Worm (Caenorhabditis elegans) whole organism, L4 larva: ENCODE results near the gene mapk-15.

Source experiments
- Y5F2A.4 ChIP-seq: fragments of 200-800 bp; sonication (Bioruptor generic); optimal IDR thresholded peaks from 2 replicates; lab custom pipeline; 2018; ENCODE audit warnings: mild to moderate bottlenecking, missing genetic modification characterization, missing compliant biosample characterization
- aly-2 ChIP-seq: sonication (generic microtip); optimal IDR thresholded peaks from 2 replicates; lab custom pipeline; 2018; ENCODE audit warnings: missing biosample characterization, missing genetic modification characterization
- duxl-1 ChIP-seq: sonication (generic microtip); optimal IDR thresholded peaks from 2 replicates; lab custom pipeline; 2016; ENCODE audit warnings: mild to moderate bottlenecking, missing genetic modification characterization, moderate library complexity, missing compliant biosample characterization; ENCODE audit not compliant: poor library complexity
- egl-43 ChIP-seq: fragments of 200-800 bp; sonication (Bioruptor generic); IDR thresholded peaks from 2 replicates; pipeline ENCODE4 v1.3.6; 2022; ENCODE audit warnings: missing genetic modification reagents, missing genetic modification characterization, missing compliant biosample characterization
- gei-8 ChIP-seq: fragments of 200-800 bp; sonication (Bioruptor generic); optimal IDR thresholded peaks from 2 replicates; lab custom pipeline; 2018; ENCODE audit warnings: mild to moderate bottlenecking, missing genetic modification characterization, missing compliant biosample characterization
- jun-1 ChIP-seq: fragments of 150-350 bp; optimal IDR thresholded peaks from 2 replicates; lab custom pipeline; 2014; ENCODE audit warnings: missing biosample characterization, missing genetic modification reagents, missing genetic modification characterization
- lim-7 ChIP-seq: fragments of 200-800 bp; sonication (Bioruptor generic); IDR thresholded peaks from 2 replicates; pipeline ENCODE4 v1.3.6; 2022; ENCODE audit warnings: missing genetic modification characterization, missing compliant biosample characterization
- mxl-3 ChIP-seq: fragments of 200-800 bp; sonication (Bioruptor generic); optimal IDR thresholded peaks from 2 replicates; lab custom pipeline; 2018; ENCODE audit warnings: mild to moderate bottlenecking, missing genetic modification characterization, missing compliant biosample characterization
- nhr-11 ChIP-seq: fragments of 150-350 bp; optimal IDR thresholded peaks from 2 replicates; lab custom pipeline; 2014; ENCODE audit warnings: missing biosample characterization, missing genetic modification characterization
- nhr-237 ChIP-seq: sonication (generic microtip); optimal IDR thresholded peaks from 2 replicates; lab custom pipeline; 2017; ENCODE audit warnings: missing biosample characterization, missing genetic modification characterization
- nhr-6 ChIP-seq: fragments of 150-350 bp; optimal IDR thresholded peaks from 2 replicates; lab custom pipeline; 2014; ENCODE audit warnings: missing biosample characterization, missing genetic modification characterization
- nhr-76 ChIP-seq: fragments of 150-350 bp; optimal IDR thresholded peaks from 2 replicates; lab custom pipeline; 2014; ENCODE audit warnings: missing biosample characterization, missing genetic modification characterization
- skn-1 ChIP-seq: fragments of 150-350 bp; optimal IDR thresholded peaks from 2 replicates; lab custom pipeline; 2014; ENCODE audit warnings: missing biosample characterization, missing genetic modification characterization
- ztf-11 ChIP-seq: fragments of 150-350 bp; optimal IDR thresholded peaks from 2 replicates; lab custom pipeline; 2014; ENCODE audit warnings: missing biosample characterization, missing genetic modification characterization

DNA sequence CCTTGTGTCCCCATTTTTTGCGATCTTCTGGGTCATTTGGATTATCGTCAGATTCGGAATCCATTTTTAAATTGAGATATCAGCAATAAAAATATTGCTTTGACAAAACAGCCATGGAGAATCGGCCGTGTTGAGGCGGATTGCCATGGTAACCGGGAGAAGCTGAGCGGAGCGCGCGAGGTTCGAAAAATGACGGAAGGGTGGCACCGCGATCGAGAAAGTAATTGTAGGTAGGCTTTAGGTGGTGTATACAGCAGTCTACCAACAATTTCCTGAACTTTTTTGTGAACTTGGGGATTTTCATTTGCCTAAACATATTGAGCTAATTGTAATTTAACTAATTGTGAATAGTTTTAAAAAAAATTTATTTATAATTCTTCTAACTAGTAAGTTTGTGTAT is 28.3 kb upstream of the mapk-15 start, which contains the start of gene ift-139:
- TF ChIP-seq ztf-11 (tag; lab: Kevin White, UChicago), result no peak
- no peak for TF ChIP-seq gei-8
- no peak for TF ChIP-seq nhr-6 (tag; lab: Kevin White, UChicago)
- no peak for TF ChIP-seq aly-2 (tag; lab: Kevin White, UChicago)
- no peak for TF ChIP-seq skn-1
- no peak for TF ChIP-seq lim-7 (GFP tag; lab: Robert Waterston, UW)
- no peak for TF ChIP-seq nhr-11
- TF ChIP-seq egl-43 (GFP tag; lab: Robert Waterston, UW), result no peak
- no peak for TF ChIP-seq nhr-237 (tag; lab: Kevin White, UChicago)
- TF ChIP-seq nhr-76 (tag; lab: Kevin White, UChicago), result no peak
- no peak for TF ChIP-seq jun-1
- TF ChIP-seq Y5F2A.4 (GFP tag; lab: Kevin White, UChicago), result no peak
- no peak for TF ChIP-seq duxl-1 (tag; lab: Kevin White, UChicago)
- no peak for TF ChIP-seq mxl-3 (GFP tag; lab: Kevin White, UChicago)
